Worm (Caenorhabditis elegans) whole organism, L2 larva: ENCODE measurements around the gene F13E9.11.

Experiments
- C34F6.9 ChIP-seq: fragments of 150-350 bp; optimal IDR thresholded peaks from 2 replicates; lab custom pipeline; 2014; ENCODE audit warnings: missing biosample characterization, missing genetic modification characterization
- F13H6.1 ChIP-seq: sonication (generic microtip); optimal IDR thresholded peaks from 2 replicates; lab custom pipeline; 2016; ENCODE audit warnings: missing genetic modification characterization, missing compliant biosample characterization
- R02D3.7 ChIP-seq: fragments of 150-350 bp; optimal IDR thresholded peaks from 2 replicates; lab custom pipeline; 2014; ENCODE audit warnings: missing biosample characterization, missing genetic modification characterization
- Y55F3AM.14 ChIP-seq: fragments of 200-800 bp; sonication (Bioruptor generic); optimal IDR thresholded peaks from 2 replicates; lab custom pipeline; 2018; ENCODE audit warnings: mild to moderate bottlenecking, missing genetic modification characterization, missing compliant biosample characterization
- ZK546.5 ChIP-seq: sonication (generic microtip); optimal IDR thresholded peaks from 2 replicates; lab custom pipeline; 2017; ENCODE audit warnings: missing biosample characterization, missing genetic modification characterization
- alr-1 ChIP-seq: fragments of 150-350 bp; optimal IDR thresholded peaks from 2 replicates; lab custom pipeline; 2014; ENCODE audit warnings: missing biosample characterization, missing genetic modification characterization
- aly-2 ChIP-seq: fragments of 150-350 bp; optimal IDR thresholded peaks from 2 replicates; lab custom pipeline; 2014; ENCODE audit warnings: missing biosample characterization, missing genetic modification characterization
- ama-1 ChIP-seq: fragments of 150-350 bp; optimal IDR thresholded peaks from 2 replicates; lab custom pipeline; 2018; ENCODE audit warnings: inconsistent platforms
- blmp-1 ChIP-seq: sonication (generic microtip); optimal IDR thresholded peaks from 2 replicates; lab custom pipeline; 2017; ENCODE audit warnings: missing genetic modification characterization, mild to moderate bottlenecking, missing compliant biosample characterization, antibody characterized with exemption, moderate library complexity; ENCODE audit not compliant: insufficient read depth
- ceh-82 ChIP-seq: fragments of 150-350 bp; optimal IDR thresholded peaks from 2 replicates; lab custom pipeline; 2014; ENCODE audit warnings: missing biosample characterization, missing genetic modification characterization
- crh-2 ChIP-seq: sonication (generic microtip); optimal IDR thresholded peaks from 2 replicates; lab custom pipeline; 2017; ENCODE audit warnings: missing biosample characterization, missing genetic modification characterization
- dmd-4 ChIP-seq: sonication (generic microtip); optimal IDR thresholded peaks from 2 replicates; lab custom pipeline; 2017; ENCODE audit warnings: missing biosample characterization, missing genetic modification characterization
- egl-27 ChIP-seq: sonication (generic microtip); optimal IDR thresholded peaks from 3 replicates; lab custom pipeline; 2017; ENCODE audit warnings: missing biosample characterization, missing genetic modification reagents, missing genetic modification characterization
- elt-1 ChIP-seq: fragments of 150-350 bp; optimal IDR thresholded peaks from 2 replicates; lab custom pipeline; 2014; ENCODE audit warnings: missing biosample characterization, missing genetic modification characterization
- elt-3 ChIP-seq: sonication (generic microtip); optimal IDR thresholded peaks from 2 replicates; lab custom pipeline; 2017; ENCODE audit warnings: missing biosample characterization, missing genetic modification characterization
- fos-1 ChIP-seq: fragments of 150-350 bp; optimal IDR thresholded peaks from 2 replicates; lab custom pipeline; 2014; ENCODE audit warnings: missing biosample characterization, missing genetic modification characterization
- gmeb-1 ChIP-seq: fragments of 150-350 bp; optimal IDR thresholded peaks from 2 replicates; lab custom pipeline; 2014; ENCODE audit warnings: missing biosample characterization, missing genetic modification characterization
- lin-11 ChIP-seq: fragments of 150-350 bp; sonication (generic microtip); optimal IDR thresholded peaks from 2 replicates; lab custom pipeline; 2014; ENCODE audit warnings: missing biosample characterization, missing genetic modification characterization, inconsistent platforms, mixed read lengths
- lin-13 ChIP-seq: fragments of 150-350 bp; optimal IDR thresholded peaks from 2 replicates; lab custom pipeline; 2014; ENCODE audit warnings: missing biosample characterization, missing genetic modification reagents, missing genetic modification characterization
- lin-39 ChIP-seq: fragments of 150-350 bp; optimal IDR thresholded peaks from 2 replicates; lab custom pipeline; 2014; ENCODE audit warnings: missing biosample characterization, missing genetic modification reagents, missing genetic modification characterization
- lsy-2 ChIP-seq, 2 experiments: fragments of 150-350 bp in 1 of 2; sonication (generic microtip) in 1 of 2; optimal IDR thresholded peaks; 2 replicates each; lab custom pipeline; 2014 to 2017; ENCODE audit warnings: missing biosample characterization in 2 of 2, missing genetic modification characterization in 2 of 2
- mab-5 ChIP-seq: fragments of 150-350 bp; optimal IDR thresholded peaks from 2 replicates; lab custom pipeline; 2014; ENCODE audit warnings: missing biosample characterization, missing genetic modification characterization
- mdl-1 ChIP-seq, 2 experiments: fragments of 150-350 bp in 1 of 2; sonication (generic microtip) in 1 of 2; optimal IDR thresholded peaks; 2 replicates each; lab custom pipeline; 2017; ENCODE audit warnings: missing biosample characterization in 2 of 2, missing genetic modification characterization in 2 of 2
- nhr-10 ChIP-seq: sonication (generic microtip); optimal IDR thresholded peaks from 2 replicates; lab custom pipeline; 2017; ENCODE audit warnings: missing biosample characterization, missing genetic modification characterization
- nhr-11 ChIP-seq: fragments of 150-350 bp; optimal IDR thresholded peaks from 2 replicates; lab custom pipeline; 2014; ENCODE audit warnings: missing biosample characterization, missing genetic modification characterization
- nhr-129 ChIP-seq: fragments of 150-350 bp; optimal IDR thresholded peaks from 2 replicates; lab custom pipeline; 2014; ENCODE audit warnings: missing biosample characterization, missing genetic modification characterization
- nhr-21 ChIP-seq: fragments of 150-350 bp; optimal IDR thresholded peaks from 2 replicates; lab custom pipeline; 2014; ENCODE audit warnings: missing biosample characterization, missing genetic modification characterization
- nhr-23 ChIP-seq: fragments of 150-350 bp; optimal IDR thresholded peaks from 2 replicates; lab custom pipeline; 2014; ENCODE audit warnings: missing biosample characterization, missing genetic modification reagents, missing genetic modification characterization
- nhr-237 ChIP-seq: fragments of 150-350 bp; optimal IDR thresholded peaks from 2 replicates; lab custom pipeline; 2014; ENCODE audit warnings: missing biosample characterization, missing genetic modification characterization
- nhr-25 ChIP-seq: fragments of 150-350 bp; sonication (generic microtip); optimal IDR thresholded peaks from 3 replicates; lab custom pipeline; 2014; ENCODE audit warnings: missing biosample characterization, missing genetic modification characterization
- nhr-6 ChIP-seq: fragments of 150-350 bp; optimal IDR thresholded peaks from 2 replicates; lab custom pipeline; 2014; ENCODE audit warnings: missing biosample characterization, missing genetic modification characterization
- nhr-77 ChIP-seq: fragments of 150-350 bp; optimal IDR thresholded peaks from 2 replicates; lab custom pipeline; 2014; ENCODE audit warnings: missing biosample characterization, missing genetic modification characterization
- peb-1 ChIP-seq: fragments of 150-350 bp; optimal IDR thresholded peaks from 2 replicates; lab custom pipeline; 2014; ENCODE audit warnings: missing biosample characterization, missing genetic modification characterization
- sem-4 ChIP-seq: fragments of 150-350 bp; optimal IDR thresholded peaks from 2 replicates; lab custom pipeline; 2014; ENCODE audit warnings: missing biosample characterization, missing genetic modification reagents, missing genetic modification characterization
- sma-3 ChIP-seq: sonication (generic microtip); optimal IDR thresholded peaks from 2 replicates; lab custom pipeline; 2016; ENCODE audit warnings: missing genetic modification reagents, missing genetic modification characterization, missing compliant biosample characterization
- sma-9 ChIP-seq, 2 experiments: fragments of 150-350 bp in 1 of 2; sonication (generic microtip) in 1 of 2; optimal IDR thresholded peaks; 2 replicates each; lab custom pipeline; 2014 to 2016; ENCODE audit warnings: missing genetic modification characterization in 2 of 2, mild to moderate bottlenecking in 1 of 2, missing biosample characterization in 1 of 2, missing compliant biosample characterization in 1 of 2, missing genetic modification reagents in 1 of 2, moderate library complexity in 1 of 2
- snpc-4 ChIP-seq: fragments of 150-350 bp; optimal IDR thresholded peaks from 2 replicates; lab custom pipeline; 2014; ENCODE audit warnings: missing biosample characterization, missing genetic modification characterization
- unc-39 ChIP-seq: fragments of 150-350 bp; optimal IDR thresholded peaks from 2 replicates; lab custom pipeline; 2014; ENCODE audit warnings: missing biosample characterization, missing genetic modification characterization
- unc-55 ChIP-seq: fragments of 150-350 bp; sonication (generic microtip); optimal IDR thresholded peaks from 3 replicates; lab custom pipeline; 2014; ENCODE audit warnings: missing biosample characterization, missing genetic modification reagents, missing genetic modification characterization
- unc-62 ChIP-seq: fragments of 150-350 bp; optimal IDR thresholded peaks from 2 replicates; lab custom pipeline; 2014; ENCODE audit warnings: missing biosample characterization, missing genetic modification reagents, missing genetic modification characterization
- zag-1 ChIP-seq: fragments of 150-350 bp; optimal IDR thresholded peaks from 2 replicates; lab custom pipeline; 2014; ENCODE audit warnings: missing biosample characterization, missing genetic modification characterization
- ztf-11 ChIP-seq: sonication (generic microtip); optimal IDR thresholded peaks from 2 replicates; lab custom pipeline; 2017; ENCODE audit warnings: missing biosample characterization, missing genetic modification characterization
- ztf-4 ChIP-seq: fragments of 150-350 bp; optimal IDR thresholded peaks from 2 replicates; lab custom pipeline; 2014; ENCODE audit warnings: missing biosample characterization, missing genetic modification characterization

Gene F13E9.11

ce11 chrIV:10858300-10859016 lies 10.5 kb downstream of the F13E9.11 start, which contains the start of the genes T11G6.2 and hars-1:
Gene T11G6.2 (minus strand): TSS chrIV:10858496.
Gene hars-1 (plus strand): TSS chrIV:10858957.
- TF ChIP-seq nhr-6 (tag; lab: Kevin White, UChicago) (no peak), crh-2 (peak; percentile 64), nhr-77 (no peak), nhr-129 (peak; percentile 63), fos-1 (peak; percentile 88), elt-1 (tag; lab: Kevin White, UChicago) (no peak), C34F6.9 (tag; lab: Kevin White, UChicago) (peak; percentile 31), ztf-4 (tag; lab: Kevin White, UChicago) (no peak), nhr-23 (tag; lab: Kevin White, UChicago) (no peak), peb-1 (no peak), unc-55 (GFP tag; lab: Kevin White, UChicago) (peak; percentile 47), lin-39 (tag; lab: Kevin White, UChicago) (no peak), lsy-2 (tag; optimal IDR thresholded peaks at IDR 0.05; lab: Kevin White, UChicago) (peak in 1 of 2 experiments; percentile 32)

ce11 chrIV:10855946-10856345 lies 13.0 kb downstream of the F13E9.11 start:
- no peak for TF ChIP-seq dmd-4 (tag; lab: Kevin White, UChicago)
- TF ChIP-seq nhr-237, result no peak
- no peak for TF ChIP-seq nhr-23 (tag; lab: Kevin White, UChicago)

ce11 chrIV:10855049-10855448 lies 13.9 kb downstream of the F13E9.11 start, which contains the start of gene T11G6.3:
Gene T11G6.3 (minus strand): TSS chrIV:10855237.
- TF ChIP-seq nhr-25 (peak; percentile 25), nhr-129 (no peak)
- TF ChIP-seq, all 48 proteins: peak for 1

- TF ChIP-seq nhr-21 (tag; lab: Kevin White, UChicago) (no peak), peb-1 (no peak), dmd-4 (tag; lab: Kevin White, UChicago) (no peak), zag-1 (tag; lab: Kevin White, UChicago) (no peak), mdl-1 (tag; optimal IDR thresholded peaks at IDR 0.05; lab: Kevin White, UChicago) (no peak), blmp-1 (no peak), snpc-4 (tag; lab: Kevin White, UChicago) (no peak), R02D3.7 (tag; lab: Kevin White, UChicago) (no peak), nhr-10 (tag; lab: Kevin White, UChicago) (no peak), Y55F3AM.14 (GFP tag; lab: Kevin White, UChicago) (no peak), nhr-11 (tag; lab: Kevin White, UChicago) (no peak), ZK546.5 (tag; lab: Kevin White, UChicago) (no peak), nhr-6 (tag; lab: Kevin White, UChicago) (no peak), ama-1 (lab: Kevin White, UChicago) (no peak), gmeb-1 (no peak), aly-2 (tag; lab: Kevin White, UChicago) (no peak), nhr-129 (no peak)
These were observed 14.9 kb downstream of the F13E9.11 start for ce11 chrIV:10854042-10854441.

- TF ChIP-seq blmp-1 (peak; percentile 56), nhr-21 (tag; lab: Kevin White, UChicago) (no peak), gmeb-1 (no peak), sem-4 (tag; lab: Kevin White, UChicago) (no peak), lin-39 (tag; lab: Kevin White, UChicago) (no peak), unc-55 (GFP tag; lab: Kevin White, UChicago) (peak; percentile 54), egl-27 (no peak), mab-5 (tag; lab: Kevin White, UChicago) (no peak), ztf-4 (tag; lab: Kevin White, UChicago) (no peak), ZK546.5 (tag; lab: Kevin White, UChicago) (no peak), elt-1 (tag; lab: Kevin White, UChicago) (no peak), aly-2 (tag; lab: Kevin White, UChicago) (no peak), sma-3 (GFP tag; lab: Kevin White, UChicago) (no peak), unc-62 (no peak), ceh-82 (tag; lab: Kevin White, UChicago) (no peak), lin-13 (GFP tag; lab: Kevin White, UChicago) (no peak), lin-11 (no peak), ztf-11 (no peak), fos-1 (peak; percentile 23), nhr-11 (tag; lab: Kevin White, UChicago) (no peak), nhr-23 (tag; lab: Kevin White, UChicago) (no peak), Y55F3AM.14 (GFP tag; lab: Kevin White, UChicago) (no peak), sma-9 (GFP tag; optimal IDR thresholded peaks at IDR 0.05; lab: Kevin White, UChicago) (no peak), sma-9 (tag; optimal IDR thresholded peaks at IDR 0.05; lab: Kevin White, UChicago) (no peak), C34F6.9 (tag; lab: Kevin White, UChicago) (peak; percentile 46), alr-1 (tag; lab: Kevin White, UChicago) (no peak), F13H6.1 (tag; lab: Kevin White, UChicago) (no peak), unc-39 (tag; lab: Kevin White, UChicago) (no peak), elt-3 (tag; lab: Kevin White, UChicago) (no peak), peb-1 (no peak)
These were observed 16.5 kb downstream of the F13E9.11 start for ce11 chrIV:10852403-10852802.
